Fruit fly (Drosophila melanogaster) whole organism, embryonic: Measurements from ENCODE around the gene CG13676.
A peak's percentile ranks its signal among the peaks of the same experiment; 100 is the strongest.

ENCODE experiments used
- ATbp ChIP-seq: fragments of 200-800 bp; sonication (Bioruptor generic); optimal IDR thresholded peaks from 2 replicates; lab custom pipeline; 2017; ENCODE audit warnings: missing biosample characterization, mild to moderate bottlenecking, missing genetic modification characterization, missing genetic modification reagents
- Asciz ChIP-seq: fragments of 200-800 bp; sonication (Bioruptor generic); optimal IDR thresholded peaks from 2 replicates; lab custom pipeline; 2017; ENCODE audit warnings: missing biosample characterization, mild to moderate bottlenecking, missing genetic modification characterization, missing genetic modification reagents
- C15 ChIP-seq: fragments of 200-800 bp; sonication (Bioruptor generic); IDR thresholded peaks from 3 replicates; pipeline ENCODE4 v1.3.6; 2022; ENCODE audit warnings: missing biosample characterization, missing genetic modification characterization
- CG10321 ChIP-seq: fragments of 200-800 bp; sonication (Bioruptor generic); IDR thresholded peaks from 2 replicates; pipeline ENCODE4 v1.3.6; 2022; ENCODE audit warnings: missing biosample characterization, missing genetic modification characterization
- CG11456 ChIP-seq: fragments of 200-800 bp; sonication (Bioruptor generic); IDR thresholded peaks from 3 replicates; pipeline ENCODE4 v1.3.6; 2022; ENCODE audit warnings: missing biosample characterization, missing genetic modification characterization
- CG12391 ChIP-seq: fragments of 200-800 bp; sonication (Bioruptor generic); optimal IDR thresholded peaks from 3 replicates; lab custom pipeline; 2018; ENCODE audit warnings: missing biosample characterization, mild to moderate bottlenecking, missing genetic modification characterization, moderate library complexity
- CG13123 ChIP-seq: fragments of 200-800 bp; sonication (Bioruptor generic); optimal IDR thresholded peaks from 2 replicates; lab custom pipeline; 2016; ENCODE audit warnings: missing biosample characterization, missing genetic modification characterization
- CG13287 ChIP-seq: fragments of 200-800 bp; sonication (Bioruptor generic); IDR thresholded peaks from 2 replicates; pipeline ENCODE4 v1.3.6; 2022; ENCODE audit warnings: missing biosample characterization, missing genetic modification characterization; ENCODE audit not compliant: partially characterized antibody
- CG14050 ChIP-seq: fragments of 200-800 bp; sonication (Bioruptor generic); IDR thresholded peaks from 3 replicates; pipeline ENCODE4 v1.3.6; 2022; ENCODE audit warnings: missing biosample characterization, missing genetic modification characterization
- CG15479 ChIP-seq: fragments of 200-800 bp; sonication (Bioruptor generic); optimal IDR thresholded peaks from 3 replicates; lab custom pipeline; 2019; ENCODE audit warnings: missing biosample characterization, mild to moderate bottlenecking, missing genetic modification characterization, moderate library complexity
- CG16813 ChIP-seq: fragments of 200-800 bp; sonication (Bioruptor generic); IDR thresholded peaks from 3 replicates; pipeline ENCODE4 v1.3.6; 2022; ENCODE audit warnings: missing biosample characterization, missing genetic modification characterization; ENCODE audit not compliant: partially characterized antibody
- CG17359 ChIP-seq: fragments of 200-800 bp; sonication (Bioruptor generic); optimal IDR thresholded peaks from 3 replicates; lab custom pipeline; 2018; ENCODE audit warnings: missing biosample characterization, mild to moderate bottlenecking, missing genetic modification characterization, moderate library complexity
- CG17829 ChIP-seq: fragments of 200-800 bp; optimal IDR thresholded peaks from 2 replicates; lab custom pipeline; 2019; ENCODE audit warnings: missing biosample characterization, mild to moderate bottlenecking, missing genetic modification characterization, moderate library complexity
- CG18619 ChIP-seq: fragments of 200-800 bp; sonication (Bioruptor generic); optimal IDR thresholded peaks from 3 replicates; lab custom pipeline; 2017; ENCODE audit warnings: missing biosample characterization, mild to moderate bottlenecking, missing genetic modification characterization
- CG30403 ChIP-seq: fragments of 200-800 bp; sonication (Bioruptor generic); optimal IDR thresholded peaks from 3 replicates; lab custom pipeline; 2016; ENCODE audit warnings: missing biosample characterization, missing genetic modification characterization
- CG33557 ChIP-seq: fragments of 200-800 bp; sonication (Bioruptor generic); optimal IDR thresholded peaks from 2 replicates; lab custom pipeline; 2019; ENCODE audit warnings: missing biosample characterization, mild to moderate bottlenecking, missing genetic modification characterization, moderate library complexity
- CG3995 ChIP-seq: fragments of 200-800 bp; sonication (Bioruptor generic); optimal IDR thresholded peaks from 3 replicates; lab custom pipeline; 2016; ENCODE audit warnings: missing biosample characterization, missing genetic modification characterization
- CG4282 ChIP-seq: fragments of 200-800 bp; sonication (Bioruptor generic); optimal IDR thresholded peaks from 2 replicates; lab custom pipeline; 2016; ENCODE audit warnings: missing biosample characterization, missing genetic modification characterization
- CG6175 ChIP-seq: fragments of 200-800 bp; sonication (Bioruptor generic); IDR thresholded peaks from 3 replicates; pipeline ENCODE4 v1.3.6; 2022; ENCODE audit warnings: missing biosample characterization, missing genetic modification characterization
- CG6791 ChIP-seq: fragments of 200-800 bp; sonication (Bioruptor generic); IDR thresholded peaks from 3 replicates; pipeline ENCODE4 v1.3.6; 2022; ENCODE audit warnings: missing biosample characterization, missing genetic modification characterization; ENCODE audit not compliant: partially characterized antibody
- CG8478 ChIP-seq: fragments of >200 bp; optimal IDR thresholded peaks from 2 replicates; lab custom pipeline; 2018
- CG9215 ChIP-seq: fragments of 200-800 bp; sonication (Bioruptor generic); IDR thresholded peaks from 2 replicates; pipeline ENCODE4 v1.3.6; 2022; ENCODE audit warnings: missing biosample characterization, missing genetic modification characterization
- Dp ChIP-seq: fragments of 200-800 bp; sonication (Bioruptor generic); optimal IDR thresholded peaks from 2 replicates; lab custom pipeline; 2018; ENCODE audit warnings: missing biosample characterization, mild to moderate bottlenecking, missing genetic modification characterization, moderate library complexity
- Drgx ChIP-seq: fragments of 200-800 bp; sonication (Bioruptor generic); IDR thresholded peaks from 2 replicates; pipeline ENCODE4 v1.3.6; 2022; ENCODE audit warnings: missing biosample characterization, missing genetic modification characterization
- Mad ChIP-seq: fragments of 200-800 bp; sonication (Bioruptor generic); optimal IDR thresholded peaks from 2 replicates; lab custom pipeline; 2016; ENCODE audit warnings: missing biosample characterization, missing genetic modification characterization
- Med ChIP-seq: fragments of 200-800 bp; sonication (Bioruptor generic); peaks from one replicate; lab custom pipeline; 2016; ENCODE audit warnings: missing biosample characterization, missing genetic modification characterization, mild to moderate bottlenecking, inconsistent platforms, moderate library complexity
- Oli ChIP-seq: fragments of 200-800 bp; sonication (Bioruptor generic); optimal IDR thresholded peaks from 2 replicates; lab custom pipeline; 2018; ENCODE audit warnings: missing biosample characterization, mild to moderate bottlenecking, missing genetic modification characterization, moderate library complexity
- Optix ChIP-seq: fragments of 200-800 bp; sonication (Bioruptor generic); IDR thresholded peaks from 3 replicates; pipeline ENCODE4 v1.3.6; 2022; ENCODE audit warnings: missing biosample characterization, missing genetic modification characterization
- Scr ChIP-seq: fragments of 200-800 bp; sonication (Bioruptor generic); IDR thresholded peaks from 2 replicates; pipeline ENCODE4 v1.3.6; 2022; ENCODE audit warnings: missing biosample characterization, missing genetic modification characterization; ENCODE audit not compliant: partially characterized antibody
- Sox102F ChIP-seq: fragments of 200-800 bp; sonication (Bioruptor generic); optimal IDR thresholded peaks from 2 replicates; lab custom pipeline; 2018; ENCODE audit warnings: missing biosample characterization, mild to moderate bottlenecking, missing genetic modification characterization, moderate library complexity
- Sry-δ ChIP-seq: fragments of 200-800 bp; sonication (Bioruptor generic); optimal IDR thresholded peaks from 2 replicates; lab custom pipeline; 2016; ENCODE audit warnings: missing biosample characterization, missing genetic modification characterization
- ash1 ChIP-seq: fragments of 200-800 bp; sonication (Bioruptor generic); optimal IDR thresholded peaks from 2 replicates; lab custom pipeline; 2018; ENCODE audit warnings: missing biosample characterization, mild to moderate bottlenecking, missing genetic modification characterization
- bab2 ChIP-seq: fragments of 200-800 bp; sonication (Bioruptor generic); optimal IDR thresholded peaks from 2 replicates; lab custom pipeline; 2016; ENCODE audit warnings: missing biosample characterization, missing genetic modification characterization
- cato ChIP-seq: fragments of 200-800 bp; sonication (Bioruptor generic); optimal IDR thresholded peaks from 2 replicates; lab custom pipeline; 2016; ENCODE audit warnings: missing biosample characterization, missing genetic modification characterization, borderline replicate concordance
- cg ChIP-seq: fragments of 200-800 bp; sonication (Bioruptor generic); optimal IDR thresholded peaks from 3 replicates; lab custom pipeline; 2019; ENCODE audit warnings: missing biosample characterization, mild to moderate bottlenecking, missing genetic modification characterization, moderate library complexity
- chif ChIP-seq, 2 experiments: fragments of 200-800 bp; sonication (Bioruptor generic); optimal IDR thresholded peaks; 3 replicates each; lab custom pipeline; 2016; ENCODE audit warnings: missing biosample characterization in 2 of 2, missing genetic modification characterization in 2 of 2
- dpn ChIP-seq, 2 experiments: fragments of 200-800 bp; sonication (Bioruptor generic); optimal IDR thresholded peaks; 3 replicates each; lab custom pipeline; 2016; ENCODE audit warnings: missing biosample characterization in 2 of 2, missing genetic modification characterization in 2 of 2
- exex ChIP-seq: fragments of 200-800 bp; sonication (Bioruptor generic); optimal IDR thresholded peaks from 4 replicates; lab custom pipeline; 2018; ENCODE audit warnings: missing biosample characterization, mild to moderate bottlenecking, missing genetic modification characterization, moderate library complexity
- fru ChIP-seq: fragments of >200 bp; optimal IDR thresholded peaks from 2 replicates; lab custom pipeline; 2017
- gfzf ChIP-seq: fragments of 200-800 bp; sonication (Bioruptor generic); optimal IDR thresholded peaks from 2 replicates; lab custom pipeline; 2016; ENCODE audit warnings: missing biosample characterization, mild to moderate bottlenecking, missing genetic modification characterization, moderate library complexity
- kah ChIP-seq: fragments of 200-800 bp; sonication (Bioruptor generic); optimal IDR thresholded peaks from 2 replicates; lab custom pipeline; 2018; ENCODE audit warnings: missing biosample characterization, mild to moderate bottlenecking, missing genetic modification characterization
- kni ChIP-seq: fragments of 200-800 bp; sonication (Bioruptor generic); optimal IDR thresholded peaks from 3 replicates; lab custom pipeline; 2017; ENCODE audit warnings: mild to moderate bottlenecking, missing biosample characterization, missing genetic modification reagents, missing genetic modification characterization
- nerfin-2 ChIP-seq: fragments of 200-800 bp; sonication (Bioruptor generic); IDR thresholded peaks from 2 replicates; pipeline ENCODE4 v1.3.6; 2022; ENCODE audit warnings: missing biosample characterization, missing genetic modification characterization; ENCODE audit not compliant: partially characterized antibody
- onecut ChIP-seq: fragments of 200-800 bp; sonication (Bioruptor generic); IDR thresholded peaks from 2 replicates; pipeline ENCODE4 v1.3.6; 2022; ENCODE audit warnings: missing biosample characterization, missing genetic modification characterization
- pb ChIP-seq: fragments of 200-800 bp; sonication (Bioruptor generic); optimal IDR thresholded peaks from 3 replicates; lab custom pipeline; 2016; ENCODE audit warnings: missing biosample characterization, missing genetic modification characterization
- pzg ChIP-seq: fragments of 200-800 bp; sonication (Bioruptor generic); optimal IDR thresholded peaks from 3 replicates; lab custom pipeline; 2018; ENCODE audit warnings: missing biosample characterization, mild to moderate bottlenecking, missing genetic modification characterization, moderate library complexity
- sd ChIP-seq: fragments of 200-800 bp; sonication (Bioruptor generic); optimal IDR thresholded peaks from 3 replicates; lab custom pipeline; 2018; ENCODE audit warnings: missing biosample characterization, mild to moderate bottlenecking, missing genetic modification characterization, moderate library complexity
- stc ChIP-seq: fragments of 200-800 bp; sonication (Bioruptor generic); IDR thresholded peaks from 2 replicates; pipeline ENCODE4 v1.3.6; 2022; ENCODE audit warnings: missing biosample characterization, missing genetic modification characterization
- tap ChIP-seq: fragments of 200-800 bp; optimal IDR thresholded peaks from 3 replicates; lab custom pipeline; 2019; ENCODE audit warnings: missing biosample characterization, mild to moderate bottlenecking, missing genetic modification characterization, moderate library complexity

CG13676 gene

DNA sequence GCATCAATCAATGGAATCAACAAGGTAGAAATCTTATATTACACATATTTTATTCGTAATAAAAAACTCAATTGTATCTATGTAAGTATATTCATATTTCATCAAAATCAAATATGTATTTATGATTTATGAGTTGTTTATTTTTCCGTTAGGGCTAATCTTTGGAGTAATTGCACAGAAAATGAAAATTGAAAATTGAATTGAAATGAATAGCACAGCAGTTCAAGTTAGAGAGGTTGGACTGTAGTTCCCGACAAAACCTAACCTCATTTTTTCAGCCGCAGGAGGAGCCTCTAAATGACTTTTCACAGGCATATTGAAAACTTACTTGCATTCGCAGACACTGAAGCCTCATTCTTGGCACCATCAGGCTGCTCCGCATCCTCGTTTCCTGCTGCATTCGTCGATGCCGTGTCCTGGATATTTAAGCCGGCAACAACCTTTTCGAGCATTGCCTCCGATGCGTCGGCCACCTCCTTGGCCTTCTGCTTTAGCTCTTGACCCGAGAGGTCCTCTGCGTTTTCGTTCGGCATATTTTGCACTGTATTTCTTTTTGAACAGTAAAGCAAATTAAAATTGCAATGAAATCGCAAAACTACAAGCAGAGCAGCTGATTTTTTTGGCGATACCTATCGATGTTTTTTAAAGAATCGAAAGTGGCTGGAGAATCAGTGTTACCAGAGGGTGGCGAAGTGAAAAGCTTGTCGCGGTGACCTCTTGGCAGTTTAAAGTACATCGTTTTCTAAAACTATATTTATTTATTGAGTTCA is 26.4 kb upstream of the CG13676 start, which contains the start of gene Nmt (continued):
- TF ChIP-seq CG12391 (tag; lab: Kevin White, UChicago) (peak; percentile 22), CG17829 (tag; lab: Kevin White, UChicago) (no peak), CG8478 (lab: Kevin White, UChicago) (no peak), CG11456 (GFP tag; lab: Robert Waterston, UW) (no peak), stc (GFP tag; lab: Robert Waterston, UW) (no peak), Asciz (GFP tag; lab: Kevin White, UChicago) (no peak), onecut (GFP tag; lab: Robert Waterston, UW) (no peak), CG6175 (no peak), kah (GFP tag; lab: Kevin White, UChicago) (no peak), CG14050 (GFP tag; lab: Robert Waterston, UW) (no peak), pb (GFP tag; lab: Kevin White, UChicago) (no peak), CG10321 (no peak), Dp (GFP tag; lab: Kevin White, UChicago) (peak; percentile 79), ash1 (GFP tag; lab: Kevin White, UChicago) (no peak), C15 (GFP tag; lab: Robert Waterston, UW) (no peak), exex (tag; lab: Kevin White, UChicago) (no peak), Optix (GFP tag; lab: Robert Waterston, UW) (no peak), CG17359 (tag; lab: Kevin White, UChicago) (peak; percentile 26), Sox102F (GFP tag; lab: Kevin White, UChicago) (peak; percentile 57), CG9215 (GFP tag; lab: Robert Waterston, UW) (no peak), CG6791 (GFP tag; lab: Robert Waterston, UW) (peak; percentile 88), cg (no peak), tap (tag; lab: Kevin White, UChicago) (no peak)
- TF ChIP-seq, all 482 proteins: peak for 131

DNA sequence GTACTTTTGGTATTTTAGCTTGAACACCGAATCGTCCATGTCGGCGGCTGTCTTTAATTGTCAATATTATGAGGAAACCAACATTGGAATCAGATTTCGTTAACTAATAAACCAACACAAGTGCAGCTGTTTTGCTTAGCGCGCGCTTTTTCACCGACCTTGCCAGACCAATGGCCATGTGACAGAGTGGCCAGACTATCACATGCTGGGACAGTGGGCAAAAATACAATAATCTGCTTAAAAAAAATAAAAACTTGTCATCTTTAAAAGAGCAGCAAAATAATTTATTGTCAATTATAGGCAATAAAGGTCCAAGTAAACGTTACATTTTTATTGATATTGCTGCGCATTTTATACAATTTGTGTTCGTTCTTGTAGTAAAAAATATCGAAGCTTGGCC is 24.2 kb upstream of the CG13676 start, which contains the start of gene RecQ4:
RecQ4 (minus strand) TSS at position 161 of the 400 bp plus-strand sequence.
- TF ChIP-seq pzg (GFP tag; lab: Kevin White, UChicago) (peak; percentile 81), CG15479 (no peak), CG33557 (GFP tag; lab: Kevin White, UChicago) (no peak), CG18619 (GFP tag; lab: Kevin White, UChicago) (no peak), CG3995 (GFP tag; lab: Kevin White, UChicago) (no peak), Med (no peak), chif (GFP tag; optimal IDR thresholded peaks at IDR 0.05; lab: Kevin White, UChicago) (no peak), Drgx (GFP tag; lab: Robert Waterston, UW) (no peak), sd (tag; lab: Kevin White, UChicago) (no peak), Scr (GFP tag; lab: Robert Waterston, UW) (no peak), CG4282 (GFP tag; lab: Kevin White, UChicago) (peak; percentile 65), cato (GFP tag; lab: Kevin White, UChicago) (no peak), nerfin-2 (GFP tag; lab: Robert Waterston, UW) (no peak), ATbp (GFP tag; lab: Kevin White, UChicago) (no peak), CG13287 (GFP tag; lab: Robert Waterston, UW) (peak; percentile 51; the same call in 1 of the 2 replicates), Oli (tag; lab: Kevin White, UChicago) (no peak), Sry-δ (GFP tag; lab: Kevin White, UChicago) (peak; percentile 45), bab2 (no peak), CG16813 (peak; percentile 58), CG30403 (GFP tag; lab: Kevin White, UChicago) (peak; percentile 26), dpn (GFP tag; optimal IDR thresholded peaks at IDR 0.05; lab: Kevin White, UChicago) (peak in 1 of 2 experiments; percentile 7), Dp (GFP tag; lab: Kevin White, UChicago) (peak; percentile 97), fru (lab: Kevin White, UChicago) (no peak), gfzf (GFP tag; lab: Kevin White, UChicago) (peak; percentile 44), kni (no peak), Mad (GFP tag; lab: Kevin White, UChicago) (peak; percentile 18), CG13123 (no peak)
